Worm (Caenorhabditis elegans) whole organism, L1 larva: ENCODE results near the gene ZK616.65.

Source experiments
- C04F5.9 ChIP-seq: sonication (generic microtip); optimal IDR thresholded peaks from 2 replicates; lab custom pipeline; 2016; ENCODE audit warnings: missing genetic modification characterization, missing compliant biosample characterization
- Y116A8C.19 ChIP-seq: sonication (generic microtip); optimal IDR thresholded peaks from 2 replicates; lab custom pipeline; 2016; ENCODE audit warnings: missing compliant biosample characterization, missing genetic modification characterization, borderline replicate concordance
- alr-1 ChIP-seq: fragments of 200-800 bp; sonication (Bioruptor generic); optimal IDR thresholded peaks from 2 replicates; lab custom pipeline; 2018; ENCODE audit warnings: borderline replicate concordance, mild to moderate bottlenecking, missing genetic modification characterization, missing compliant biosample characterization
- aly-2 ChIP-seq: fragments of 150-350 bp; optimal IDR thresholded peaks from 2 replicates; lab custom pipeline; 2014; ENCODE audit warnings: missing biosample characterization, missing genetic modification characterization
- ceh-63 ChIP-seq: fragments of 200-800 bp; sonication (Bioruptor generic); optimal IDR thresholded peaks from 2 replicates; lab custom pipeline; 2018; ENCODE audit warnings: mild to moderate bottlenecking, missing genetic modification characterization, missing compliant biosample characterization
- ceh-8 ChIP-seq: fragments of 200-800 bp; sonication (Bioruptor generic); optimal IDR thresholded peaks from 2 replicates; lab custom pipeline; 2018; ENCODE audit warnings: mild to moderate bottlenecking, missing genetic modification characterization, moderate library complexity, missing compliant biosample characterization
- ceh-82 ChIP-seq, 3 experiments: fragments of 150-350 bp in 1 of 3; sonication (generic microtip) in 2 of 3; optimal IDR thresholded peaks; 2 replicates each; lab custom pipeline; 2014 to 2017; ENCODE audit warnings: missing biosample characterization in 3 of 3, missing genetic modification characterization in 3 of 3
- ceh-88 ChIP-seq: fragments of 200-800 bp; sonication (Bioruptor generic); IDR thresholded peaks from 2 replicates; pipeline ENCODE4 v1.3.6; 2022; ENCODE audit warnings: missing genetic modification characterization, missing compliant biosample characterization
- ceh-90 ChIP-seq: sonication (generic microtip); optimal IDR thresholded peaks from 2 replicates; lab custom pipeline; 2016; ENCODE audit warnings: missing genetic modification characterization, missing compliant biosample characterization
- ces-1 ChIP-seq: fragments of 150-350 bp; optimal IDR thresholded peaks from 2 replicates; lab custom pipeline; 2014; ENCODE audit warnings: missing biosample characterization, missing genetic modification reagents, missing genetic modification characterization
- dsc-1 ChIP-seq: sonication (generic microtip); optimal IDR thresholded peaks from 2 replicates; lab custom pipeline; 2016; ENCODE audit warnings: mild to moderate bottlenecking, missing genetic modification characterization, missing compliant biosample characterization
- efl-1 ChIP-seq, 4 experiments: fragments of 150-350 bp; optimal IDR thresholded peaks in 3 of 4; peaks in 1 of 4; 1 replicate in 1 of 4; 2 replicates in 3 of 4; lab custom pipeline; 2014; ENCODE audit warnings: missing biosample characterization in 2 of 4, missing genetic modification characterization in 2 of 4, missing genetic modification reagents in 2 of 4
- efl-3 ChIP-seq: fragments of 200-800 bp; sonication (Bioruptor generic); optimal IDR thresholded peaks from 2 replicates; lab custom pipeline; 2018; ENCODE audit warnings: mild to moderate bottlenecking, missing genetic modification characterization, missing compliant biosample characterization
- egl-13 ChIP-seq: sonication (generic microtip); optimal IDR thresholded peaks from 2 replicates; lab custom pipeline; 2016; ENCODE audit warnings: missing genotype, missing genetic modification reagents, missing genetic modification characterization, missing compliant biosample characterization
- egl-27 ChIP-seq, 2 experiments: fragments of 150-350 bp in 1 of 2; sonication (generic microtip); optimal IDR thresholded peaks; 3 replicates each; lab custom pipeline; 2017 to 2018; ENCODE audit warnings: missing biosample characterization in 2 of 2, missing genetic modification characterization in 2 of 2, missing genetic modification reagents in 2 of 2
- ets-5 ChIP-seq: fragments of 200-800 bp; sonication (Bioruptor generic); IDR thresholded peaks from 2 replicates; pipeline ENCODE4 v1.3.6; 2022; ENCODE audit warnings: missing genetic modification characterization, missing compliant biosample characterization
- fkh-10 ChIP-seq: sonication (generic microtip); optimal IDR thresholded peaks from 2 replicates; lab custom pipeline; 2017; ENCODE audit warnings: missing biosample characterization, missing genetic modification reagents, missing genetic modification characterization
- fkh-4 ChIP-seq: sonication (generic microtip); optimal IDR thresholded peaks from 2 replicates; lab custom pipeline; 2016; ENCODE audit warnings: missing compliant biosample characterization, missing genetic modification characterization, borderline replicate concordance
- fos-1 ChIP-seq: fragments of 150-350 bp; optimal IDR thresholded peaks from 2 replicates; lab custom pipeline; 2014; ENCODE audit warnings: missing biosample characterization, missing genetic modification characterization
- hlh-17 ChIP-seq: fragments of 200-800 bp; sonication (Bioruptor generic); optimal IDR thresholded peaks from 2 replicates; lab custom pipeline; 2018; ENCODE audit warnings: missing genetic modification characterization, mild to moderate bottlenecking, missing compliant biosample characterization, moderate library complexity, borderline replicate concordance
- hlh-4 ChIP-seq: sonication (generic microtip); optimal IDR thresholded peaks from 2 replicates; lab custom pipeline; 2016; ENCODE audit warnings: mild to moderate bottlenecking, missing genetic modification characterization, missing compliant biosample characterization
- hpl-2 ChIP-seq: fragments of 150-350 bp; optimal IDR thresholded peaks from 2 replicates; lab custom pipeline; 2014; ENCODE audit warnings: missing biosample characterization, missing genetic modification reagents, missing genetic modification characterization
- isw-1 ChIP-seq: fragments of 200-800 bp; sonication (Bioruptor generic); IDR thresholded peaks from 2 replicates; pipeline ENCODE4 v1.3.6; 2022; ENCODE audit warnings: missing genetic modification characterization, missing compliant biosample characterization
- jun-1 ChIP-seq: fragments of 150-350 bp; optimal IDR thresholded peaks from 2 replicates; lab custom pipeline; 2014; ENCODE audit warnings: missing biosample characterization, missing genetic modification reagents, missing genetic modification characterization
- lin-15B ChIP-seq: fragments of 150-350 bp; sonication (generic microtip); optimal IDR thresholded peaks from 3 replicates; lab custom pipeline; 2014; ENCODE audit warnings: missing biosample characterization, missing genetic modification characterization
- lin-35 ChIP-seq, 2 experiments: fragments of 150-350 bp; optimal IDR thresholded peaks; 2 replicates each; lab custom pipeline; 2014; ENCODE audit warnings: missing biosample characterization in 2 of 2, missing genetic modification characterization in 2 of 2, missing genetic modification reagents in 2 of 2
- lir-3 ChIP-seq: sonication (generic microtip); optimal IDR thresholded peaks from 2 replicates; lab custom pipeline; 2016; ENCODE audit warnings: mild to moderate bottlenecking, missing genetic modification characterization, moderate library complexity, missing compliant biosample characterization; ENCODE audit not compliant: poor library complexity
- lsy-2 ChIP-seq, 2 experiments: fragments of 150-350 bp; optimal IDR thresholded peaks; 2 replicates each; lab custom pipeline; 2014; ENCODE audit warnings: missing biosample characterization in 2 of 2, missing genetic modification characterization in 2 of 2
- mab-9 ChIP-seq: fragments of 200-800 bp; sonication (Bioruptor generic); IDR thresholded peaks from 2 replicates; pipeline ENCODE4 v1.3.6; 2022; ENCODE audit warnings: missing genetic modification reagents, missing genetic modification characterization, missing compliant biosample characterization
- mdl-1 ChIP-seq, 2 experiments: fragments of 150-350 bp; optimal IDR thresholded peaks; 2 replicates each; lab custom pipeline; 2014 to 2017; ENCODE audit warnings: missing biosample characterization in 2 of 2, missing genetic modification characterization in 2 of 2, inconsistent platforms in 1 of 2
- mef-2 ChIP-seq: fragments of 150-350 bp; optimal IDR thresholded peaks from 2 replicates; lab custom pipeline; 2014; ENCODE audit warnings: missing biosample characterization, missing genetic modification characterization
- nhr-11 ChIP-seq: fragments of 150-350 bp; optimal IDR thresholded peaks from 2 replicates; lab custom pipeline; 2014; ENCODE audit warnings: missing biosample characterization, missing genetic modification characterization
- nhr-12 ChIP-seq: sonication (generic microtip); optimal IDR thresholded peaks from 2 replicates; lab custom pipeline; 2017; ENCODE audit warnings: missing biosample characterization, missing genetic modification characterization
- nhr-19 ChIP-seq: fragments of 200-800 bp; sonication (Bioruptor generic); conservative IDR thresholded peaks from 2 replicates; pipeline ENCODE4 v1.3.6; 2022; ENCODE audit warnings: missing genetic modification characterization, missing compliant biosample characterization
- nhr-237 ChIP-seq: fragments of 150-350 bp; optimal IDR thresholded peaks from 2 replicates; lab custom pipeline; 2014; ENCODE audit warnings: missing biosample characterization, missing genetic modification characterization
- nhr-47 ChIP-seq: sonication (generic microtip); optimal IDR thresholded peaks from 2 replicates; lab custom pipeline; 2016; ENCODE audit warnings: mild to moderate bottlenecking, missing genetic modification characterization, moderate library complexity, missing compliant biosample characterization
- nhr-71 ChIP-seq: sonication (generic microtip); optimal IDR thresholded peaks from 2 replicates; lab custom pipeline; 2016; ENCODE audit warnings: mild to moderate bottlenecking, missing genetic modification characterization, moderate library complexity, missing compliant biosample characterization
- nhr-76 ChIP-seq: sonication (generic microtip); optimal IDR thresholded peaks from 2 replicates; lab custom pipeline; 2017; ENCODE audit warnings: missing biosample characterization, missing genetic modification characterization
- nhr-77 ChIP-seq: fragments of 150-350 bp; optimal IDR thresholded peaks from 2 replicates; lab custom pipeline; 2014; ENCODE audit warnings: missing biosample characterization, missing genetic modification characterization
- nhr-90 ChIP-seq: sonication (generic microtip); optimal IDR thresholded peaks from 2 replicates; lab custom pipeline; 2016; ENCODE audit warnings: mild to moderate bottlenecking, missing genetic modification characterization, missing compliant biosample characterization; ENCODE audit not compliant: poor library complexity
- pag-3 ChIP-seq: sonication (generic microtip); optimal IDR thresholded peaks from 2 replicates; lab custom pipeline; 2017; ENCODE audit warnings: missing genetic modification characterization, mild to moderate bottlenecking, missing compliant biosample characterization, antibody characterized with exemption, borderline replicate concordance; ENCODE audit not compliant: insufficient read depth
- rnt-1 ChIP-seq: sonication (generic microtip); optimal IDR thresholded peaks from 2 replicates; lab custom pipeline; 2016; ENCODE audit warnings: mild to moderate bottlenecking, missing genetic modification characterization, moderate library complexity, missing compliant biosample characterization
- skn-1 ChIP-seq: fragments of 150-350 bp; optimal IDR thresholded peaks from 2 replicates; lab custom pipeline; 2014; ENCODE audit warnings: missing biosample characterization, missing genetic modification characterization
- snu-23 ChIP-seq: sonication (generic microtip); optimal IDR thresholded peaks from 2 replicates; lab custom pipeline; 2016; ENCODE audit warnings: missing genetic modification characterization, missing compliant biosample characterization
- sox-4 ChIP-seq: sonication (generic microtip); optimal IDR thresholded peaks from 2 replicates; lab custom pipeline; 2016; ENCODE audit warnings: missing genetic modification characterization, missing compliant biosample characterization
- sup-37 ChIP-seq: fragments of 200-800 bp; sonication (Bioruptor generic); optimal IDR thresholded peaks from 2 replicates; lab custom pipeline; 2018; ENCODE audit warnings: mild to moderate bottlenecking, missing genetic modification characterization, missing compliant biosample characterization
- unc-130 ChIP-seq: fragments of 150-350 bp; optimal IDR thresholded peaks from 2 replicates; lab custom pipeline; 2017; ENCODE audit warnings: missing biosample characterization, missing genetic modification characterization, inconsistent platforms
- unc-30 ChIP-seq: sonication (generic microtip); optimal IDR thresholded peaks from 2 replicates; lab custom pipeline; 2017; ENCODE audit warnings: missing biosample characterization, missing genetic modification characterization
- unc-98 ChIP-seq: fragments of 200-800 bp; sonication (Bioruptor generic); IDR thresholded peaks from 2 replicates; pipeline ENCODE4 v1.3.6; 2022; ENCODE audit warnings: missing genetic modification characterization, missing compliant biosample characterization
- vab-15 ChIP-seq: sonication (generic microtip); optimal IDR thresholded peaks from 2 replicates; lab custom pipeline; 2017; ENCODE audit warnings: missing genotype, mild to moderate bottlenecking, missing genetic modification characterization, missing compliant biosample characterization
- zip-4 ChIP-seq: fragments of 200-800 bp; sonication (Bioruptor generic); optimal IDR thresholded peaks from 2 replicates; lab custom pipeline; 2018; ENCODE audit warnings: mild to moderate bottlenecking, missing genetic modification characterization, moderate library complexity, missing compliant biosample characterization

Gene ZK616.65

DNA sequence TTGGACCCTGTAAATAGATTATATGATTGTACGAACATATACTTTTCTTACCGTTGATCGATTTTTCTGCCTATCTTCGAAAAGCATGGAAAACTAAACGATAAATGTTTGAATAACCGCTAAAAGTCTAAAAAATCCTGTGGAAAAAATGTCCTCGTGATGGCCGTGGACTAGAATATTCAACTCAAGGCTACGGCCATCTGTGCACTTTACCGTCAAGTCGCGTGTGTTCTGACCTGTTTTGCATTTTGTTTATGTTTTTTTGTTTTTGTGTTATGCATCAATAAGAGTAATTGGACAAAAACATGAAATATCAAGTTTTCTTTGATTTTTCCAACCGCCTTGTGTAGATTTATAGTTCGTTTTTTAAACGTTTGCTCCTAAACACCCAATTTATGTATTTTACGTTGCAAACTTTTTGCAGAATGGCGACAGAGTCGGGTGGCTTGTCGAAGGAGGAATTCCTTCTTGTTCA is 46.8 kb downstream of the ZK616.65 start, which contains the start of the genes hda-6 and F41H10.4 (continued):
- TF ChIP-seq pag-3 (tag; lab: Kevin White, UChicago): no peak
- peak; percentile 62 for TF ChIP-seq isw-1
- TF ChIP-seq snu-23 (GFP tag; lab: Kevin White, UChicago): peak; percentile 90
- no peak for TF ChIP-seq hlh-17 (GFP tag; lab: Kevin White, UChicago)
- TF ChIP-seq Y116A8C.19 (tag; lab: Kevin White, UChicago): peak; percentile 27
- TF ChIP-seq sup-37 (GFP tag; lab: Kevin White, UChicago): no peak
- TF ChIP-seq ceh-8 (GFP tag; lab: Kevin White, UChicago): no peak
- TF ChIP-seq nhr-12: no peak
- TF ChIP-seq nhr-47 (tag; lab: Kevin White, UChicago): peak; percentile 86
- peak; percentile 40 for TF ChIP-seq C04F5.9
- peak; percentile 92 for TF ChIP-seq unc-130 (tag; lab: Kevin White, UChicago)
- no peak for TF ChIP-seq fkh-10
- peak; percentile 97 for TF ChIP-seq rnt-1
- peak; percentile 2 for TF ChIP-seq hpl-2 (GFP tag; lab: Kevin White, UChicago)
- TF ChIP-seq vab-15: no peak
- peak; percentile 65 to 83 for TF ChIP-seq efl-1 (optimal IDR thresholded peaks at IDR 0.05; lab: Kevin White, UChicago)
- TF ChIP-seq efl-1 (GFP tag; optimal IDR thresholded peaks at IDR 0.05 in 1 of 2; lab: Kevin White, UChicago): peak; percentile 82 to 98
- peak; percentile 53 for TF ChIP-seq zip-4 (GFP tag; lab: Kevin White, UChicago)
- TF ChIP-seq nhr-237: no peak
- no peak for TF ChIP-seq hlh-4 (tag; lab: Kevin White, UChicago)
- TF ChIP-seq aly-2 (tag; lab: Kevin White, UChicago): no peak
- TF ChIP-seq unc-30 (tag; lab: Kevin White, UChicago): no peak
- TF ChIP-seq jun-1: no peak
- TF ChIP-seq lsy-2 (tag; optimal IDR thresholded peaks at IDR 0.05; lab: Kevin White, UChicago): peak; percentile 87
- TF ChIP-seq skn-1 (tag; lab: Kevin White, UChicago): no peak
- peak in 1 of 2 experiments; percentile 72 for TF ChIP-seq mdl-1 (tag; optimal IDR thresholded peaks at IDR 0.05; lab: Kevin White, UChicago)
- no peak for TF ChIP-seq nhr-11 (tag; lab: Kevin White, UChicago)
- peak; percentile 80 to 88 for TF ChIP-seq lin-35 (GFP tag; optimal IDR thresholded peaks at IDR 0.05; lab: Kevin White, UChicago)
- no peak for TF ChIP-seq alr-1 (tag; lab: Kevin White, UChicago)
- peak; percentile 85 for TF ChIP-seq fkh-4 (tag; lab: Kevin White, UChicago)
- no peak for TF ChIP-seq ces-1 (GFP tag; lab: Kevin White, UChicago)
- no peak for TF ChIP-seq ceh-88 (GFP tag; lab: Robert Waterston, UW)
- TF ChIP-seq egl-27 (tag; optimal IDR thresholded peaks at IDR 0.05; lab: Kevin White, UChicago): no peak
- no peak for TF ChIP-seq nhr-76
- peak; percentile 76 for TF ChIP-seq egl-13 (tag; lab: Kevin White, UChicago)
- peak; percentile 90 for TF ChIP-seq nhr-71
- TF ChIP-seq ets-5: no peak
- TF ChIP-seq ceh-63 (GFP tag; lab: Kevin White, UChicago): no peak
- peak; percentile 64; the same call in 1 of the 2 replicates for TF ChIP-seq mab-9
- TF ChIP-seq nhr-90 (tag; lab: Kevin White, UChicago): peak; percentile 83
- TF ChIP-seq mef-2 (tag; lab: Kevin White, UChicago): peak; percentile 15
- TF ChIP-seq lin-15B: peak; percentile 66
- no peak for TF ChIP-seq efl-3 (GFP tag; lab: Kevin White, UChicago)
- peak; percentile 59; the same call in 1 of the 2 replicates for TF ChIP-seq unc-98 (GFP tag; lab: Robert Waterston, UW)
- TF ChIP-seq fos-1 (tag; lab: Kevin White, UChicago): no peak
- peak; percentile 85 for TF ChIP-seq ceh-90
- peak; percentile 55 to 68 (median 57) for TF ChIP-seq ceh-82 (tag; optimal IDR thresholded peaks at IDR 0.05; lab: Kevin White, UChicago)
- TF ChIP-seq lir-3 (tag; lab: Kevin White, UChicago): peak; percentile 96
- peak; percentile 76 for TF ChIP-seq nhr-19 (GFP tag; lab: Robert Waterston, UW)
- peak; percentile 85 for TF ChIP-seq dsc-1
- peak; percentile 65 for TF ChIP-seq sox-4 (tag; lab: Kevin White, UChicago)
- TF ChIP-seq nhr-77: peak; percentile 39
